Worm (Caenorhabditis elegans) whole organism, L1 larva: ENCODE measurements around the gene C16D9.6.

Experiments used
- Y116A8C.19 ChIP-seq: sonication (generic microtip); optimal IDR thresholded peaks from 2 replicates; lab custom pipeline; 2016; ENCODE audit warnings: missing compliant biosample characterization, missing genetic modification characterization, borderline replicate concordance
- alr-1 ChIP-seq: fragments of 200-800 bp; sonication (Bioruptor generic); optimal IDR thresholded peaks from 2 replicates; lab custom pipeline; 2018; ENCODE audit warnings: borderline replicate concordance, mild to moderate bottlenecking, missing genetic modification characterization, missing compliant biosample characterization
- aly-2 ChIP-seq: fragments of 150-350 bp; optimal IDR thresholded peaks from 2 replicates; lab custom pipeline; 2014; ENCODE audit warnings: missing biosample characterization, missing genetic modification characterization
- blmp-1 ChIP-seq: fragments of 150-350 bp; optimal IDR thresholded peaks from 2 replicates; lab custom pipeline; 2014; ENCODE audit warnings: missing biosample characterization, missing genetic modification characterization
- ceh-8 ChIP-seq: fragments of 200-800 bp; sonication (Bioruptor generic); optimal IDR thresholded peaks from 2 replicates; lab custom pipeline; 2018; ENCODE audit warnings: mild to moderate bottlenecking, missing genetic modification characterization, moderate library complexity, missing compliant biosample characterization
- ceh-90 ChIP-seq: sonication (generic microtip); optimal IDR thresholded peaks from 2 replicates; lab custom pipeline; 2016; ENCODE audit warnings: missing genetic modification characterization, missing compliant biosample characterization
- ces-1 ChIP-seq: fragments of 150-350 bp; optimal IDR thresholded peaks from 2 replicates; lab custom pipeline; 2014; ENCODE audit warnings: missing biosample characterization, missing genetic modification reagents, missing genetic modification characterization
- efl-1 ChIP-seq, 4 experiments: fragments of 150-350 bp; optimal IDR thresholded peaks in 3 of 4; peaks in 1 of 4; 1 replicate in 1 of 4; 2 replicates in 3 of 4; lab custom pipeline; 2014; ENCODE audit warnings: missing biosample characterization in 2 of 4, missing genetic modification characterization in 2 of 4, missing genetic modification reagents in 2 of 4
- efl-3 ChIP-seq: fragments of 200-800 bp; sonication (Bioruptor generic); optimal IDR thresholded peaks from 2 replicates; lab custom pipeline; 2018; ENCODE audit warnings: mild to moderate bottlenecking, missing genetic modification characterization, missing compliant biosample characterization
- elt-2 ChIP-seq: sonication (generic microtip); optimal IDR thresholded peaks from 2 replicates; lab custom pipeline; 2016; ENCODE audit warnings: missing genetic modification characterization, mild to moderate bottlenecking, inconsistent platforms, missing compliant biosample characterization, missing genetic modification reagents
- fkh-10 ChIP-seq: sonication (generic microtip); optimal IDR thresholded peaks from 2 replicates; lab custom pipeline; 2017; ENCODE audit warnings: missing biosample characterization, missing genetic modification reagents, missing genetic modification characterization
- fkh-8 ChIP-seq: sonication (generic microtip); optimal IDR thresholded peaks from 2 replicates; lab custom pipeline; 2016; ENCODE audit warnings: mild to moderate bottlenecking, missing genetic modification characterization, missing compliant biosample characterization
- fos-1 ChIP-seq: fragments of 150-350 bp; optimal IDR thresholded peaks from 2 replicates; lab custom pipeline; 2014; ENCODE audit warnings: missing biosample characterization, missing genetic modification characterization
- grh-1 ChIP-seq: fragments of 200-800 bp; sonication (Bioruptor generic); IDR thresholded peaks from 2 replicates; pipeline ENCODE4 v1.3.6; 2022; ENCODE audit warnings: missing genetic modification reagents, missing genetic modification characterization, missing compliant biosample characterization
- hlh-17 ChIP-seq: fragments of 200-800 bp; sonication (Bioruptor generic); optimal IDR thresholded peaks from 2 replicates; lab custom pipeline; 2018; ENCODE audit warnings: missing genetic modification characterization, mild to moderate bottlenecking, missing compliant biosample characterization, moderate library complexity, borderline replicate concordance
- hlh-4 ChIP-seq: sonication (generic microtip); optimal IDR thresholded peaks from 2 replicates; lab custom pipeline; 2016; ENCODE audit warnings: mild to moderate bottlenecking, missing genetic modification characterization, missing compliant biosample characterization
- irx-1 ChIP-seq: sonication (generic microtip); optimal IDR thresholded peaks from 2 replicates; lab custom pipeline; 2016; ENCODE audit warnings: missing genetic modification characterization, missing compliant biosample characterization
- isw-1 ChIP-seq: fragments of 200-800 bp; sonication (Bioruptor generic); IDR thresholded peaks from 2 replicates; pipeline ENCODE4 v1.3.6; 2022; ENCODE audit warnings: missing genetic modification characterization, missing compliant biosample characterization
- jun-1 ChIP-seq: fragments of 150-350 bp; optimal IDR thresholded peaks from 2 replicates; lab custom pipeline; 2014; ENCODE audit warnings: missing biosample characterization, missing genetic modification reagents, missing genetic modification characterization
- lin-13 ChIP-seq: fragments of 150-350 bp; optimal IDR thresholded peaks from 2 replicates; lab custom pipeline; 2014; ENCODE audit warnings: missing biosample characterization, missing genetic modification reagents, missing genetic modification characterization
- lin-14 ChIP-seq: fragments of 200-800 bp; sonication (Bioruptor generic); optimal IDR thresholded peaks from 2 replicates; lab custom pipeline; 2018; ENCODE audit warnings: mild to moderate bottlenecking, missing genetic modification characterization, moderate library complexity, missing compliant biosample characterization
- lin-35 ChIP-seq, 2 experiments: fragments of 150-350 bp; optimal IDR thresholded peaks; 2 replicates each; lab custom pipeline; 2014; ENCODE audit warnings: missing biosample characterization in 2 of 2, missing genetic modification characterization in 2 of 2, missing genetic modification reagents in 2 of 2
- lsy-2 ChIP-seq, 2 experiments: fragments of 150-350 bp; optimal IDR thresholded peaks; 2 replicates each; lab custom pipeline; 2014; ENCODE audit warnings: missing biosample characterization in 2 of 2, missing genetic modification characterization in 2 of 2
- nhr-11 ChIP-seq: fragments of 150-350 bp; optimal IDR thresholded peaks from 2 replicates; lab custom pipeline; 2014; ENCODE audit warnings: missing biosample characterization, missing genetic modification characterization
- nhr-12 ChIP-seq: sonication (generic microtip); optimal IDR thresholded peaks from 2 replicates; lab custom pipeline; 2017; ENCODE audit warnings: missing biosample characterization, missing genetic modification characterization
- nhr-76 ChIP-seq: sonication (generic microtip); optimal IDR thresholded peaks from 2 replicates; lab custom pipeline; 2017; ENCODE audit warnings: missing biosample characterization, missing genetic modification characterization
- nhr-77 ChIP-seq: fragments of 150-350 bp; optimal IDR thresholded peaks from 2 replicates; lab custom pipeline; 2014; ENCODE audit warnings: missing biosample characterization, missing genetic modification characterization
- nhr-85 ChIP-seq: sonication (generic microtip); peaks from one replicate; lab custom pipeline; 2016; ENCODE audit warnings: missing genetic modification characterization, inconsistent platforms, missing compliant biosample characterization
- sptf-1 ChIP-seq: fragments of 150-350 bp; optimal IDR thresholded peaks from 2 replicates; lab custom pipeline; 2014; ENCODE audit warnings: missing biosample characterization, missing genetic modification characterization
- tlp-1 ChIP-seq: fragments of 150-350 bp; optimal IDR thresholded peaks from 2 replicates; lab custom pipeline; 2014; ENCODE audit warnings: missing biosample characterization, missing genetic modification characterization
- unc-30 ChIP-seq: sonication (generic microtip); optimal IDR thresholded peaks from 2 replicates; lab custom pipeline; 2017; ENCODE audit warnings: missing biosample characterization, missing genetic modification characterization
- unc-86 ChIP-seq: sonication (generic microtip); optimal IDR thresholded peaks from 2 replicates; lab custom pipeline; 2016; ENCODE audit warnings: missing genetic modification characterization, missing compliant biosample characterization
- unc-98 ChIP-seq: fragments of 200-800 bp; sonication (Bioruptor generic); IDR thresholded peaks from 2 replicates; pipeline ENCODE4 v1.3.6; 2022; ENCODE audit warnings: missing genetic modification characterization, missing compliant biosample characterization

The C16D9.6 gene

DNA sequence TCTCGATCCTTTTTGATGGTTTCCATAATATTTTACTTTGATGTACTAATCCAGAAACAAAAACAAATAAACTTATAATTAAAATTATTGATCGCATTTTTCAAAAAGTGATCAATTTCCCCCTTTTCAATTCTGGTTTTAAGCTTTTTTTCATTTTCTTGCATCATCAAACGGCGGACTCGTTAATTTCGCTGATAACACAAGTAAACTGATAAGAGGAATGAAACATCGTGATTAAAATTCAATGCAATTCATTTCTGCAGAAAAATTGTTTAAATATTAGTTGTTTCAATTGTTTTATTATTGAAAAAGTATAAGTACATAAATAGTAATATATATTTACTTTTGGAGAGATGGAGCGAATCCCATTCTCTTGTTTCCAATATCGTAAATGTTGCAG lies 17.2 kb upstream of the C16D9.6 start:
- no peak for TF ChIP-seq fos-1 (tag; lab: Kevin White, UChicago)
- TF ChIP-seq lin-35 (GFP tag; optimal IDR thresholded peaks at IDR 0.05; lab: Kevin White, UChicago): peak in 1 of 2 experiments; percentile 31
- no peak for TF ChIP-seq Y116A8C.19
- TF ChIP-seq aly-2 (tag; lab: Kevin White, UChicago): peak; percentile 64
- no peak for TF ChIP-seq ces-1 (GFP tag; lab: Kevin White, UChicago)
- no peak for TF ChIP-seq nhr-85
- TF ChIP-seq isw-1 (GFP tag; lab: Robert Waterston, UW): no peak
- TF ChIP-seq alr-1 (tag; lab: Kevin White, UChicago): no peak
- TF ChIP-seq nhr-12 (tag; lab: Kevin White, UChicago): no peak
- no peak for TF ChIP-seq fkh-8
- peak; percentile 13 for TF ChIP-seq jun-1 (tag; lab: Kevin White, UChicago)
- no peak for TF ChIP-seq unc-86 (tag; lab: Kevin White, UChicago)
- TF ChIP-seq unc-30 (tag; lab: Kevin White, UChicago): no peak
- TF ChIP-seq elt-2 (tag; lab: Kevin White, UChicago): peak; percentile 95
- no peak for TF ChIP-seq unc-98 (GFP tag; lab: Robert Waterston, UW)
- TF ChIP-seq ceh-90 (tag; lab: Kevin White, UChicago): no peak
- no peak for TF ChIP-seq efl-1 (optimal IDR thresholded peaks at IDR 0.05; lab: Kevin White, UChicago)
- no peak for TF ChIP-seq efl-1 (GFP tag; optimal IDR thresholded peaks at IDR 0.05 in 1 of 2; lab: Kevin White, UChicago)
- no peak for TF ChIP-seq nhr-76 (tag; lab: Kevin White, UChicago)
- TF ChIP-seq tlp-1 (tag; lab: Kevin White, UChicago): peak; percentile 87

ce11 chrV:8266232-8266631 lies 16.1 kb upstream of the C16D9.6 start, which contains the start of gene F21F8.5:
F21F8.5 (minus strand) TSS chrV:8266332.
- no peak for TF ChIP-seq blmp-1 (tag; lab: Kevin White, UChicago)
- TF ChIP-seq sptf-1 (tag; lab: Kevin White, UChicago): no peak
- TF ChIP-seq fkh-10 (GFP tag; lab: Kevin White, UChicago): no peak
- no peak for TF ChIP-seq ceh-8 (GFP tag; lab: Kevin White, UChicago)
- no peak for TF ChIP-seq nhr-85
- TF ChIP-seq nhr-76 (tag; lab: Kevin White, UChicago): no peak
- no peak for TF ChIP-seq lsy-2 (tag; optimal IDR thresholded peaks at IDR 0.05; lab: Kevin White, UChicago)
- no peak for TF ChIP-seq nhr-11 (tag; lab: Kevin White, UChicago)
- TF ChIP-seq unc-86 (tag; lab: Kevin White, UChicago): no peak
- TF ChIP-seq nhr-77 (tag; lab: Kevin White, UChicago): no peak
- no peak for TF ChIP-seq efl-3 (GFP tag; lab: Kevin White, UChicago)

DNA sequence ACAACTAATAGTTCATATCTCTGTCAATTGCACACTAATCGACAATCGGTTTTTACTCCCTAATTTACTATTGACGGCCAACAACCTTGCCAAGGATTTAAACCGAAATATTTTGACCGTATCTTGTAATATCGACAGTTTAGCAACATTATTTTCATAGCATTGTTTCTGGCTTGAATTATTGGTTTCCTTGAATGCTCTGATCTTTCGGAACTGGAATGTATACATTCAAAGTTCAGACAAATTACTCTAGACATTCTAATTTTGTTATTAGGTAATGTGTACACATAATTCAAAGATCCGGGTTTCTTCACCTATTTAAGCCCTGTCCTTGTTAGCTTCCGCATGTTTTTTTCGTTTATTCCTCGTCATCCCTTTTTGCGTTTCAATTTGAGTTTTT lies 13.8 kb upstream of the C16D9.6 start, which contains the start of gene C16D9.9:
C16D9.9 (plus strand) TSS at position 301 of the 400 bp plus-strand sequence.
- TF ChIP-seq efl-1 (optimal IDR thresholded peaks at IDR 0.05; lab: Kevin White, UChicago): no peak
- no peak for TF ChIP-seq efl-1 (GFP tag; optimal IDR thresholded peaks at IDR 0.05 in 1 of 2; lab: Kevin White, UChicago)
- TF ChIP-seq, all 84 proteins: peak for 0

DNA sequence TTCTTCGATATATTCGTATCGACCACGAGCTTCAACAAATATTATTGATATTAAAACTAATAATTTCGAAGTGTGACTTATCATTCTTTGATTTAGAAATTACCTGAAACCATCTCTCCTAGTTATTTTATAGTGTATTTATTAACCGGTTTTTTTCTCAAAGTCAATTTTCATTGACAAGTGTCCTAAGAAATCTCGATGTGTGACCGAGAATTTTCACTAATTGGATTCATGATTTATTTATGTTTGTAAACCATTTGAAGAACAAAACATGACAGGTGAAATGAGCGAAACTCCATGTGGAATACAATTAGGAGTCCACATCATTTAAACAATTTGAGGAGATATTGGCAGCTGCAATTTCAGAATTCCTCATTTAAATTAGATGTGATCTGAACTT lies 13.4 kb upstream of the C16D9.6 start, which contains the start of gene C16D9.8:
C16D9.8 (minus strand) TSS at position 101 of the 400 bp plus-strand sequence.
- no peak for TF ChIP-seq grh-1 (GFP tag; lab: Robert Waterston, UW)
- TF ChIP-seq hlh-4 (tag; lab: Kevin White, UChicago): peak; percentile 56

ce11 chrV:8262212-8262611 lies 12.1 kb upstream of the C16D9.6 start:
- no peak for TF ChIP-seq irx-1 (tag; lab: Kevin White, UChicago)
- no peak for TF ChIP-seq hlh-17 (GFP tag; lab: Kevin White, UChicago)
- TF ChIP-seq lin-13: no peak
- no peak for TF ChIP-seq nhr-85
- peak; percentile 13 for TF ChIP-seq lin-14
